Worm (Caenorhabditis elegans): ENCODE data around the gene nhr-273.

The nhr-273 gene

DNA sequence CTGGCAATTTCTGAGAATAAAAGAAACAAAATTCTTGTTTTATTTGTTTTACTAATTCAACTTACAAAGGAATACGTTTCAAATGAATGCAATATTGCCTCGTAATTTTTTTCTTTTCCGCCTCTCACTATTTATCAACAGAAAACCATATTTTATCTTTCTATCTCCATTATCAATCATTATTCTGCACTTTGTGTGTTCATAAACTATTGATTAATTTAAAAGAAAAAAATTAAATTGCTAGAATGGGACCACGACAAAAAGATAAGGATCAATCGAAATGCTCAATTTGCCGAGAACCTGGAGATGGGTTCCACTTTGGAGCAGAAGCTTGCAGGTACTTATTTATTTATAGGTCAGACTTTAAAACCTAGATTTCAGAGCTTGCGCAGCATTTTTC lies at the start of gene nhr-273:
nhr-273 (plus strand) TSS at position 167 of the 400 bp plus-strand sequence.
- TF ChIP-seq nhr-28 (tag; optimal IDR thresholded peaks at IDR 0.05) (no peak), ces-1 (GFP tag; optimal IDR thresholded peaks at IDR 0.05) (no peak), elt-3 (tag; optimal IDR thresholded peaks at IDR 0.05) (no peak), hlh-1 (tag; optimal IDR thresholded peaks at IDR 0.05) (no peak), ceh-43 (GFP tag; optimal IDR thresholded peaks at IDR 0.05) (no peak)

DNA sequence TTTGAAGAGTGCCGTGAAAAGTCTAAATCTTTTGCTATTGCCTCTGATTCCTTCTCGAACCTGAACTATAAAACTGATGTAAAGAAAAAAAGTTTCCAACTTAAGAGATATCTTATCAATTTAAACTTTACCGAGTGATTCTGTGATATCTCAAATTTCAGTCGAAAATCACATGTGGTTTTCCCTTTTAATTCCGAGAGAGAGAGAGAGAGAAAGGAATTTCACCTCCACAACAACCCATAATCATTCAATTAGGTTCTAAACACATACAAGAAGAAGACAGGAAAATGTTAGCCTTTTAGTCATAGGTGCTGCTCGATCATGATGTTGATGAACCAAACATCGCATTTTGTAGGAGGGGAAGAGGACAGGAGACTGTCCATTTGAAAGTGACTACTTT lies 44.0 kb upstream of the nhr-273 start:
- TF ChIP-seq nhr-76 (tag; optimal IDR thresholded peaks at IDR 0.05) (no peak), zip-8 (tag; optimal IDR thresholded peaks at IDR 0.05) (no peak), unc-120 (tag; optimal IDR thresholded peaks at IDR 0.05; ENCODE audit: poor library complexity, severe bottlenecking) (no peak), mab-5 (tag; optimal IDR thresholded peaks at IDR 0.05) (no peak), unc-39 (tag; optimal IDR thresholded peaks at IDR 0.05) (no peak), tbx-8 (GFP tag; optimal IDR thresholded peaks at IDR 0.05) (no peak), M03D4.4 (tag; optimal IDR thresholded peaks at IDR 0.05) (no peak), elt-1 (tag; optimal IDR thresholded peaks at IDR 0.05; ENCODE audit: borderline replicate concordance, insufficient read depth) (no peak), snpc-4 (tag; optimal IDR thresholded peaks at IDR 0.05) (no peak), ceh-43 (GFP tag; optimal IDR thresholded peaks at IDR 0.05) (no peak), nhr-12 (tag; optimal IDR thresholded peaks at IDR 0.05) (no peak), sem-2 (GFP tag; optimal IDR thresholded peaks at IDR 0.05) (no peak), ceh-39 (tag; optimal IDR thresholded peaks at IDR 0.05) (no peak), drap-1 (GFP tag; optimal IDR thresholded peaks at IDR 0.05) (no peak), mls-2 (tag; optimal IDR thresholded peaks at IDR 0.05) (no peak), cnd-1 (tag; optimal IDR thresholded peaks at IDR 0.05) (no peak), ham-2 (GFP tag; optimal IDR thresholded peaks at IDR 0.05) (no peak), lin-32 (GFP tag; optimal IDR thresholded peaks at IDR 0.05) (no peak), lin-13 (tag; optimal IDR thresholded peaks at IDR 0.05) (no peak), mep-1 (tag; optimal IDR thresholded peaks at IDR 0.05) (no peak)

DNA sequence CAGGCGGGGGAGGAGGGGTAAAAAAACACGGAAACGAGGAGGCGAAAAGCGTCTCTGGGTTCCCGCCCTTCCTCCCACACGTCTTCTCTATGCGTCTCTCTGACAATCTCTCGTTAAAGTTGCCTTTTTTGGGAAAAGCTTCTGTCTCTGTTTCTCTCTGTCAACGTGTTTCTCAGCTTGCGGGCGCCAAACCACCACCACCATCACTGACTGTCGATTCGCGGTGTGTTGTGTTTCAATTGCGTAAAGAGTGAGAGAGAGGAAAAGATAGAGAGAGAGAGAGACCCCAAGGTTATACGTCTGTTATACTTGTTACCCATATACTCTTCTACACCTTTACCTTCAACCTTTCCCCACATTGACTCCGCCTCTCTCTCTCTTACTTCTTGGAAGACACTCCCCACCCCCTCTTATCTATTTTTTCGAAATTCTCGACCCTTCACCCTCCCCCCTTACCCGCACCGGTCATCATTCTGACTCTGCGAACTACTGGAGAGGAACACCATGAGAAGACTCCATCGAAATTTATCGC lies 42.5 kb upstream of the nhr-273 start, which contains the start of gene mlt-7:
mlt-7 (plus strand) TSS at position 482 of the 532 bp plus-strand sequence.
- no peak for TF ChIP-seq pha-4 (tag; optimal IDR thresholded peaks at IDR 0.05)
- TF ChIP-seq unc-120 (tag; optimal IDR thresholded peaks at IDR 0.05; ENCODE audit: poor library complexity, severe bottlenecking) = no peak
- no peak for TF ChIP-seq nhr-76 (tag; optimal IDR thresholded peaks at IDR 0.05)
- no peak for TF ChIP-seq flh-1 (GFP tag; optimal IDR thresholded peaks at IDR 0.05)
- no peak for TF ChIP-seq ces-1 (GFP tag; optimal IDR thresholded peaks at IDR 0.05)
- TF ChIP-seq ztf-11 (tag; optimal IDR thresholded peaks at IDR 0.05) = no peak
- no peak for TF ChIP-seq snpc-4 (tag; optimal IDR thresholded peaks at IDR 0.05)
- no peak for TF ChIP-seq elt-1 (tag; optimal IDR thresholded peaks at IDR 0.05; ENCODE audit: borderline replicate concordance, insufficient read depth)
- TF ChIP-seq M03D4.4 (tag; optimal IDR thresholded peaks at IDR 0.05) = no peak
- TF ChIP-seq lin-13 (tag; optimal IDR thresholded peaks at IDR 0.05) = no peak
- TF ChIP-seq mep-1 (tag; optimal IDR thresholded peaks at IDR 0.05) = no peak
- TF ChIP-seq cnd-1 (tag; optimal IDR thresholded peaks at IDR 0.05) = no peak
- TF ChIP-seq sem-2 (GFP tag; optimal IDR thresholded peaks at IDR 0.05) = no peak
- TF ChIP-seq nhr-2 (tag; optimal IDR thresholded peaks at IDR 0.05) = no peak

DNA sequence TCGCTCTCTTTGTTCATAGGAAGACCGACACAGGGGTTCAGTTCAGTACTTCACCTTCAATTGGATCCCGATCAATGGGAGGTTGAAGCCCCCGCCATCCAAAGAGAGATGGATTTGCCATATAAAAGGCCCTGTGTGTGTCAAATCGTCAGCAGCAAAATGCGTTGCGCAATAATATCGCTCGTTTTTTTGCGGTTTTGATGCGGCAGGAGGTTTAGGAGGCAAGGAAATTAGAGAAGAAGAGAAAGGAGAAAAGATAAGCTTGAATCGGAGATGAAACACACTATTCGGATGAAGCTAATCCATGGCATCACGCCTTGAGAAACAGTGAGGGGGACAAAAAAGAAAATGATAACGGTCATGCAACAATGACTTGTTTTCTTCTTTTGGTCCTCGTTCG lies 40.7 kb upstream of the nhr-273 start:
- TF ChIP-seq nhr-12 (tag; optimal IDR thresholded peaks at IDR 0.05) (no peak), zip-8 (tag; optimal IDR thresholded peaks at IDR 0.05) (peak; percentile 69), pha-4 (tag; optimal IDR thresholded peaks at IDR 0.05) (no peak), sptf-1 (tag; optimal IDR thresholded peaks at IDR 0.05) (no peak), ham-2 (GFP tag; optimal IDR thresholded peaks at IDR 0.05) (peak; percentile 15)

DNA sequence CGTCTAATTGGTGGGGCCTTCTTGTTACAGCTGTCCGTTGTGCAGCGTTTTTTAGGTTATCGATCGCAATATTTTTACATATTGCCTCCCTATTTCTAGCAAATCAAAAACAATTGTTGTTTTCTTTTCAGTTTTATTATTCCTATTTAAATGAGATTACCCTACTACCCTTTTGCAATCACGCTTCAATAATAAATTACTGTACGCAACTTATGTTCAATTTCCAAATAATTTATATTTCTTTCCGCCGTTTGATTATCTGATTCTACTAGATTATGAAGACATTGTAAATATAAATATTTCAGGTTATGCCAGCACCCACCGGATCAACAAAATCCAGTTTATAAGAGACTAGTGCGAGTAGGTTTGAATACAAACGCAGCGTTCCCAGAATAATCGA lies 29.7 kb upstream of the nhr-273 start, which contains the start of gene ZK430.5:
ZK430.5 (plus strand) TSS at position 301 of the 400 bp plus-strand sequence.
- TF ChIP-seq nhr-12 (tag; optimal IDR thresholded peaks at IDR 0.05) (no peak), drap-1 (GFP tag; optimal IDR thresholded peaks at IDR 0.05) (no peak), M03D4.4 (tag; optimal IDR thresholded peaks at IDR 0.05) (no peak), unc-39 (tag; optimal IDR thresholded peaks at IDR 0.05) (no peak), elt-1 (tag; optimal IDR thresholded peaks at IDR 0.05; ENCODE audit: borderline replicate concordance, insufficient read depth) (no peak), nhr-28 (tag; optimal IDR thresholded peaks at IDR 0.05) (no peak), flh-1 (GFP tag; optimal IDR thresholded peaks at IDR 0.05) (no peak), ham-2 (GFP tag; optimal IDR thresholded peaks at IDR 0.05) (no peak), cnd-1 (tag; optimal IDR thresholded peaks at IDR 0.05) (no peak)
